Fruit fly (Drosophila melanogaster): ENCODE results near the gene AIF.
A peak's percentile ranks its signal among the peaks of the same experiment; 100 is the strongest.

The AIF gene

dm6 chr2L:2164520-2165237, 13.1 kb downstream of the AIF start (continued):
- TF ChIP-seq exex (tag; optimal IDR thresholded peaks at IDR 0.05), result no peak
- TF ChIP-seq CG2199 (GFP tag; IDR thresholded peaks at IDR 0.05), result peak; percentile 66; the same call in 2 of the 3 replicates
- TF ChIP-seq CG3163 (GFP tag; optimal IDR thresholded peaks at IDR 0.05), result peak; percentile 32
- TF ChIP-seq Vsx1 (GFP tag; optimal IDR thresholded peaks at IDR 0.05), result peak; percentile 38
- peak; percentile 31 for TF ChIP-seq CG8359 (GFP tag; optimal IDR thresholded peaks at IDR 0.05; ENCODE audit: borderline replicate concordance)
- no peak for TF ChIP-seq esg (GFP tag; conservative IDR thresholded peaks at IDR 0.05)
- 0 out of 2 replicates have a peak, but pooled peaks have one; percentile 9 for TF ChIP-seq CG14014 (GFP tag; IDR thresholded peaks at IDR 0.05)
- no peak for TF ChIP-seq Dad (GFP tag; optimal IDR thresholded peaks at IDR 0.05)
- TF ChIP-seq twi (tag; optimal IDR thresholded peaks at IDR 0.05), result peak; percentile 89
- TF ChIP-seq Poxn (GFP tag; IDR thresholded peaks at IDR 0.05), result no peak
- TF ChIP-seq pum (GFP tag; optimal IDR thresholded peaks at IDR 0.05), result peak; percentile 53
- peak; percentile 9 for TF ChIP-seq CG9437 (GFP tag; optimal IDR thresholded peaks at IDR 0.05)
- peak; percentile 77 for TF ChIP-seq Optix (GFP tag; IDR thresholded peaks at IDR 0.05)
- TF ChIP-seq cas (GFP tag; IDR thresholded peaks at IDR 0.05), result no peak
- TF ChIP-seq chm (GFP tag; IDR thresholded peaks at IDR 0.05), result peak; percentile 79; the same call in 1 of the 2 replicates
- peak; percentile 56 for TF ChIP-seq CG7556 (GFP tag; optimal IDR thresholded peaks at IDR 0.05)
- no peak for TF ChIP-seq scrt (GFP tag; optimal IDR thresholded peaks at IDR 0.05)
- TF ChIP-seq CG2678 (tag; optimal IDR thresholded peaks at IDR 0.05), result peak; percentile 56
- TF ChIP-seq danr (GFP tag; IDR thresholded peaks at IDR 0.05), result no peak
- TF ChIP-seq sqz (GFP tag; optimal IDR thresholded peaks at IDR 0.05), result peak; percentile 51
- peak; percentile 61 for TF ChIP-seq CG12219 (GFP tag; optimal IDR thresholded peaks at IDR 0.05)
- no peak for TF ChIP-seq CG15073 (GFP tag; optimal IDR thresholded peaks at IDR 0.05)
- TF ChIP-seq CG2116 (GFP tag; optimal IDR thresholded peaks at IDR 0.05), result peak; percentile 29
- TF ChIP-seq Opbp (GFP tag; IDR thresholded peaks at IDR 0.05; ENCODE audit: partially characterized antibody), result no peak
- TF ChIP-seq CG1233 (GFP tag; optimal IDR thresholded peaks at IDR 0.05), result peak; percentile 43
- TF ChIP-seq hb (GFP tag; IDR thresholded peaks at IDR 0.05; ENCODE audit: partially characterized antibody), result no peak
- no peak for TF ChIP-seq wor (GFP tag; IDR thresholded peaks at IDR 0.05)
- peak; percentile 7; the same call in 1 of the 3 replicates for TF ChIP-seq CG7357 (GFP tag; IDR thresholded peaks at IDR 0.05)
- no peak for TF ChIP-seq Atf6 (GFP tag; IDR thresholded peaks at IDR 0.05)
- TF ChIP-seq gem (tag; optimal IDR thresholded peaks at IDR 0.05), result peak; percentile 74
- TF ChIP-seq ato (GFP tag; IDR thresholded peaks at IDR 0.05; ENCODE audit: partially characterized antibody), result no peak
- TF ChIP-seq Myb (GFP tag; optimal IDR thresholded peaks at IDR 0.05), result peak; percentile 38
- peak; percentile 7 for TF ChIP-seq CG9609 (GFP tag; optimal IDR thresholded peaks at IDR 0.05)
- no peak for TF ChIP-seq CG13894 (tag; optimal IDR thresholded peaks at IDR 0.05)
- peak; percentile 93 for TF ChIP-seq Xrp1 (GFP tag; IDR thresholded peaks at IDR 0.05)
- TF ChIP-seq CG8478 (optimal IDR thresholded peaks at IDR 0.05), result no peak
- no peak for TF ChIP-seq Fer3 (tag; optimal IDR thresholded peaks at IDR 0.05)
- no peak for TF ChIP-seq Bteb2 (GFP tag; optimal IDR thresholded peaks at IDR 0.05)
- no peak for TF ChIP-seq gce (GFP tag; IDR thresholded peaks at IDR 0.05)
- peak; percentile 44; the same call in 1 of the 2 replicates for TF ChIP-seq Ada2b (GFP tag; IDR thresholded peaks at IDR 0.05)
- TF ChIP-seq otp (GFP tag; IDR thresholded peaks at IDR 0.05), result peak; percentile 81; the same call in 2 of the 3 replicates
- TF ChIP-seq Jarid2 (GFP tag; optimal IDR thresholded peaks at IDR 0.05), result no peak
- peak; percentile 29 for TF ChIP-seq CG18619 (GFP tag; optimal IDR thresholded peaks at IDR 0.05)
- TF ChIP-seq CG2202 (tag; optimal IDR thresholded peaks at IDR 0.05), result peak; percentile 55
- TF ChIP-seq corto (GFP tag; optimal IDR thresholded peaks at IDR 0.05), result peak; percentile 94
- TF ChIP-seq Dp (GFP tag; optimal IDR thresholded peaks at IDR 0.05), result no peak
- TF ChIP-seq slp2 (GFP tag; optimal IDR thresholded peaks at IDR 0.05), result peak; percentile 41
- peak; percentile 31 for TF ChIP-seq jing (GFP tag; optimal IDR thresholded peaks at IDR 0.05)
- TF ChIP-seq NC2β (GFP tag; optimal IDR thresholded peaks at IDR 0.05), result peak; percentile 61
- TF ChIP-seq MTF-1 (GFP tag; optimal IDR thresholded peaks at IDR 0.05; ENCODE audit: borderline replicate concordance), result no peak
